Worm (Caenorhabditis elegans) whole organism, L1 larva: ENCODE measurements around the gene srh-299.

Experiments
- C04F5.9 ChIP-seq: sonication (generic microtip); optimal IDR thresholded peaks from 2 replicates; lab custom pipeline; 2016; ENCODE audit warnings: missing genetic modification characterization, missing compliant biosample characterization
- C16A3.4 ChIP-seq: fragments of 150-350 bp; optimal IDR thresholded peaks from 2 replicates; lab custom pipeline; 2014; ENCODE audit warnings: missing biosample characterization, missing genetic modification characterization
- C34B4.2 ChIP-seq: sonication (generic microtip); optimal IDR thresholded peaks from 2 replicates; lab custom pipeline; 2017; ENCODE audit warnings: mild to moderate bottlenecking, missing genetic modification characterization, missing compliant biosample characterization
- F16B12.6 ChIP-seq: fragments of 150-350 bp; optimal IDR thresholded peaks from 2 replicates; lab custom pipeline; 2014; ENCODE audit warnings: missing biosample characterization, missing genetic modification characterization
- Y116A8C.19 ChIP-seq: sonication (generic microtip); optimal IDR thresholded peaks from 2 replicates; lab custom pipeline; 2016; ENCODE audit warnings: missing compliant biosample characterization, missing genetic modification characterization, borderline replicate concordance
- aha-1 ChIP-seq: fragments of 150-350 bp; optimal IDR thresholded peaks from 2 replicates; lab custom pipeline; 2014; ENCODE audit warnings: missing biosample characterization, missing genetic modification characterization
- blmp-1 ChIP-seq: fragments of 150-350 bp; optimal IDR thresholded peaks from 2 replicates; lab custom pipeline; 2014; ENCODE audit warnings: missing biosample characterization, missing genetic modification characterization
- ceh-63 ChIP-seq: fragments of 200-800 bp; sonication (Bioruptor generic); optimal IDR thresholded peaks from 2 replicates; lab custom pipeline; 2018; ENCODE audit warnings: mild to moderate bottlenecking, missing genetic modification characterization, missing compliant biosample characterization
- ceh-8 ChIP-seq: fragments of 200-800 bp; sonication (Bioruptor generic); optimal IDR thresholded peaks from 2 replicates; lab custom pipeline; 2018; ENCODE audit warnings: mild to moderate bottlenecking, missing genetic modification characterization, moderate library complexity, missing compliant biosample characterization
- ceh-82 ChIP-seq, 3 experiments: fragments of 150-350 bp in 1 of 3; sonication (generic microtip) in 2 of 3; optimal IDR thresholded peaks; 2 replicates each; lab custom pipeline; 2014 to 2017; ENCODE audit warnings: missing biosample characterization in 3 of 3, missing genetic modification characterization in 3 of 3
- ces-1 ChIP-seq: fragments of 150-350 bp; optimal IDR thresholded peaks from 2 replicates; lab custom pipeline; 2014; ENCODE audit warnings: missing biosample characterization, missing genetic modification reagents, missing genetic modification characterization
- dpl-1 ChIP-seq, 3 experiments: fragments of 150-350 bp in 2 of 3; sonication (generic microtip) in 1 of 3; optimal IDR thresholded peaks; 2 replicates each; lab custom pipeline; 2014 to 2017; ENCODE audit warnings: missing biosample characterization in 3 of 3, missing genetic modification characterization in 3 of 3, missing genetic modification reagents in 3 of 3
- egl-13 ChIP-seq: sonication (generic microtip); optimal IDR thresholded peaks from 2 replicates; lab custom pipeline; 2016; ENCODE audit warnings: missing genotype, missing genetic modification reagents, missing genetic modification characterization, missing compliant biosample characterization
- elt-2 ChIP-seq: sonication (generic microtip); optimal IDR thresholded peaks from 2 replicates; lab custom pipeline; 2016; ENCODE audit warnings: missing genetic modification characterization, mild to moderate bottlenecking, inconsistent platforms, missing compliant biosample characterization, missing genetic modification reagents
- fkh-10 ChIP-seq: sonication (generic microtip); optimal IDR thresholded peaks from 2 replicates; lab custom pipeline; 2017; ENCODE audit warnings: missing biosample characterization, missing genetic modification reagents, missing genetic modification characterization
- fkh-4 ChIP-seq: sonication (generic microtip); optimal IDR thresholded peaks from 2 replicates; lab custom pipeline; 2016; ENCODE audit warnings: missing compliant biosample characterization, missing genetic modification characterization, borderline replicate concordance
- grh-1 ChIP-seq: fragments of 200-800 bp; sonication (Bioruptor generic); IDR thresholded peaks from 2 replicates; pipeline ENCODE4 v1.3.6; 2022; ENCODE audit warnings: missing genetic modification reagents, missing genetic modification characterization, missing compliant biosample characterization
- hpl-2 ChIP-seq: fragments of 150-350 bp; optimal IDR thresholded peaks from 2 replicates; lab custom pipeline; 2014; ENCODE audit warnings: missing biosample characterization, missing genetic modification reagents, missing genetic modification characterization
- irx-1 ChIP-seq: sonication (generic microtip); optimal IDR thresholded peaks from 2 replicates; lab custom pipeline; 2016; ENCODE audit warnings: missing genetic modification characterization, missing compliant biosample characterization
- isw-1 ChIP-seq: fragments of 200-800 bp; sonication (Bioruptor generic); IDR thresholded peaks from 2 replicates; pipeline ENCODE4 v1.3.6; 2022; ENCODE audit warnings: missing genetic modification characterization, missing compliant biosample characterization
- jun-1 ChIP-seq: fragments of 150-350 bp; optimal IDR thresholded peaks from 2 replicates; lab custom pipeline; 2014; ENCODE audit warnings: missing biosample characterization, missing genetic modification reagents, missing genetic modification characterization
- lin-13 ChIP-seq: fragments of 150-350 bp; optimal IDR thresholded peaks from 2 replicates; lab custom pipeline; 2014; ENCODE audit warnings: missing biosample characterization, missing genetic modification reagents, missing genetic modification characterization
- lin-14 ChIP-seq: fragments of 200-800 bp; sonication (Bioruptor generic); optimal IDR thresholded peaks from 2 replicates; lab custom pipeline; 2018; ENCODE audit warnings: mild to moderate bottlenecking, missing genetic modification characterization, moderate library complexity, missing compliant biosample characterization
- lin-39 ChIP-seq: fragments of 150-350 bp; optimal IDR thresholded peaks from 2 replicates; lab custom pipeline; 2014; ENCODE audit warnings: missing biosample characterization, missing genetic modification reagents, missing genetic modification characterization
- lir-3 ChIP-seq: sonication (generic microtip); optimal IDR thresholded peaks from 2 replicates; lab custom pipeline; 2016; ENCODE audit warnings: mild to moderate bottlenecking, missing genetic modification characterization, moderate library complexity, missing compliant biosample characterization; ENCODE audit not compliant: poor library complexity
- mab-9 ChIP-seq: fragments of 200-800 bp; sonication (Bioruptor generic); IDR thresholded peaks from 2 replicates; pipeline ENCODE4 v1.3.6; 2022; ENCODE audit warnings: missing genetic modification reagents, missing genetic modification characterization, missing compliant biosample characterization
- mdl-1 ChIP-seq, 2 experiments: fragments of 150-350 bp; optimal IDR thresholded peaks; 2 replicates each; lab custom pipeline; 2014 to 2017; ENCODE audit warnings: missing biosample characterization in 2 of 2, missing genetic modification characterization in 2 of 2, inconsistent platforms in 1 of 2
- mep-1 ChIP-seq: fragments of 150-350 bp; optimal IDR thresholded peaks from 2 replicates; lab custom pipeline; 2014; ENCODE audit warnings: missing biosample characterization, missing genetic modification characterization
- nhr-20 ChIP-seq: sonication (generic microtip); optimal IDR thresholded peaks from 2 replicates; lab custom pipeline; 2016; ENCODE audit warnings: mild to moderate bottlenecking, missing genetic modification characterization, missing compliant biosample characterization
- nhr-47 ChIP-seq: sonication (generic microtip); optimal IDR thresholded peaks from 2 replicates; lab custom pipeline; 2016; ENCODE audit warnings: mild to moderate bottlenecking, missing genetic modification characterization, moderate library complexity, missing compliant biosample characterization
- nhr-71 ChIP-seq: sonication (generic microtip); optimal IDR thresholded peaks from 2 replicates; lab custom pipeline; 2016; ENCODE audit warnings: mild to moderate bottlenecking, missing genetic modification characterization, moderate library complexity, missing compliant biosample characterization
- nhr-76 ChIP-seq: sonication (generic microtip); optimal IDR thresholded peaks from 2 replicates; lab custom pipeline; 2017; ENCODE audit warnings: missing biosample characterization, missing genetic modification characterization
- nhr-90 ChIP-seq: sonication (generic microtip); optimal IDR thresholded peaks from 2 replicates; lab custom pipeline; 2016; ENCODE audit warnings: mild to moderate bottlenecking, missing genetic modification characterization, missing compliant biosample characterization; ENCODE audit not compliant: poor library complexity
- rnt-1 ChIP-seq: sonication (generic microtip); optimal IDR thresholded peaks from 2 replicates; lab custom pipeline; 2016; ENCODE audit warnings: mild to moderate bottlenecking, missing genetic modification characterization, moderate library complexity, missing compliant biosample characterization
- skn-1 ChIP-seq: fragments of 150-350 bp; optimal IDR thresholded peaks from 2 replicates; lab custom pipeline; 2014; ENCODE audit warnings: missing biosample characterization, missing genetic modification characterization
- snpc-4 ChIP-seq: fragments of 150-350 bp; optimal IDR thresholded peaks from 2 replicates; lab custom pipeline; 2014; ENCODE audit warnings: missing biosample characterization, missing genetic modification characterization
- snu-23 ChIP-seq: sonication (generic microtip); optimal IDR thresholded peaks from 2 replicates; lab custom pipeline; 2016; ENCODE audit warnings: missing genetic modification characterization, missing compliant biosample characterization
- sox-4 ChIP-seq: sonication (generic microtip); optimal IDR thresholded peaks from 2 replicates; lab custom pipeline; 2016; ENCODE audit warnings: missing genetic modification characterization, missing compliant biosample characterization
- swsn-7 ChIP-seq: sonication (generic microtip); optimal IDR thresholded peaks from 2 replicates; lab custom pipeline; 2016; ENCODE audit warnings: missing genetic modification characterization, missing compliant biosample characterization
- unc-30 ChIP-seq: sonication (generic microtip); optimal IDR thresholded peaks from 2 replicates; lab custom pipeline; 2017; ENCODE audit warnings: missing biosample characterization, missing genetic modification characterization
- unc-98 ChIP-seq: fragments of 200-800 bp; sonication (Bioruptor generic); IDR thresholded peaks from 2 replicates; pipeline ENCODE4 v1.3.6; 2022; ENCODE audit warnings: missing genetic modification characterization, missing compliant biosample characterization
- xbp-1 ChIP-seq: sonication (generic microtip); optimal IDR thresholded peaks from 2 replicates; lab custom pipeline; 2016; ENCODE audit warnings: missing genetic modification characterization, missing compliant biosample characterization
- ztf-11 ChIP-seq, 2 experiments: sonication (generic microtip); optimal IDR thresholded peaks; 2 replicates each; lab custom pipeline; 2016 to 2017; ENCODE audit warnings: missing genetic modification characterization in 2 of 2, missing biosample characterization in 1 of 2, missing compliant biosample characterization in 1 of 2

The srh-299 gene

ce11 chrV:15873762-15874161 is 10.6 kb downstream of the srh-299 start (continued):
- TF ChIP-seq snu-23 (GFP tag; lab: Kevin White, UChicago) = peak; percentile 81
- no peak for TF ChIP-seq C34B4.2 (tag; lab: Kevin White, UChicago)
- TF ChIP-seq xbp-1 (tag; lab: Kevin White, UChicago) = peak; percentile 64
- TF ChIP-seq lir-3 (tag; lab: Kevin White, UChicago) = peak; percentile 8
- peak; percentile 38 to 64 (median 51) for TF ChIP-seq dpl-1 (GFP tag; optimal IDR thresholded peaks at IDR 0.05; lab: Kevin White, UChicago)
- TF ChIP-seq nhr-20 (tag; lab: Kevin White, UChicago) = peak; percentile 75
- TF ChIP-seq irx-1 = peak; percentile 41
- peak; percentile 13 for TF ChIP-seq hpl-2
- peak; percentile 76 for TF ChIP-seq nhr-71 (tag; lab: Kevin White, UChicago)
- peak; percentile 78 for TF ChIP-seq C16A3.4
- TF ChIP-seq rnt-1 (tag; lab: Kevin White, UChicago) = peak; percentile 78
- no peak for TF ChIP-seq blmp-1 (tag; lab: Kevin White, UChicago)
- TF ChIP-seq grh-1 (GFP tag; lab: Robert Waterston, UW) = peak; percentile 25; the same call in 1 of the 2 replicates
- TF ChIP-seq fkh-4 (tag; lab: Kevin White, UChicago) = no peak
- TF ChIP-seq ceh-8 (GFP tag; lab: Kevin White, UChicago) = peak; percentile 57
- TF ChIP-seq Y116A8C.19 = no peak
- peak; percentile 34 for TF ChIP-seq fkh-10 (GFP tag; lab: Kevin White, UChicago)
- TF ChIP-seq lin-39 (tag; lab: Kevin White, UChicago) = no peak
- peak; percentile 24 for TF ChIP-seq sox-4 (tag; lab: Kevin White, UChicago)
- peak; percentile 38 for TF ChIP-seq isw-1
- TF ChIP-seq egl-13 (tag; lab: Kevin White, UChicago) = peak; percentile 52
- TF ChIP-seq nhr-90 (tag; lab: Kevin White, UChicago) = peak; percentile 76
- peak; percentile 81 for TF ChIP-seq nhr-47 (tag; lab: Kevin White, UChicago)
- no peak for TF ChIP-seq unc-30 (tag; lab: Kevin White, UChicago)
- no peak for TF ChIP-seq C04F5.9 (tag; lab: Kevin White, UChicago)
- peak; percentile 84 for TF ChIP-seq skn-1 (tag; lab: Kevin White, UChicago)
- no peak for TF ChIP-seq jun-1 (tag; lab: Kevin White, UChicago)
- no peak for TF ChIP-seq lin-13 (GFP tag; lab: Kevin White, UChicago)
- peak; percentile 59 for TF ChIP-seq elt-2 (tag; lab: Kevin White, UChicago)
- TF ChIP-seq F16B12.6 = no peak
- peak in 1 of 2 experiments; percentile 76 for TF ChIP-seq mdl-1 (tag; optimal IDR thresholded peaks at IDR 0.05; lab: Kevin White, UChicago)

ce11 chrV:15876308-15876707 is 13.2 kb downstream of the srh-299 start, which contains the start of gene nhr-102:
Gene nhr-102, minus strand, starts transcription at chrV:15876408.
- TF ChIP-seq nhr-90 (tag; lab: Kevin White, UChicago) = no peak
- no peak for TF ChIP-seq aha-1
- TF ChIP-seq irx-1 = no peak
- no peak for TF ChIP-seq lin-14 (GFP tag; lab: Kevin White, UChicago)
- no peak for TF ChIP-seq snpc-4 (tag; lab: Kevin White, UChicago)
- TF ChIP-seq ceh-63 = no peak
- no peak for TF ChIP-seq grh-1 (GFP tag; lab: Robert Waterston, UW)
- no peak for TF ChIP-seq ztf-11 (tag; optimal IDR thresholded peaks at IDR 0.05; lab: Kevin White, UChicago)
- no peak for TF ChIP-seq skn-1 (tag; lab: Kevin White, UChicago)
- TF ChIP-seq ces-1 (GFP tag; lab: Kevin White, UChicago) = no peak
- TF ChIP-seq nhr-76 (tag; lab: Kevin White, UChicago) = no peak
- no peak for TF ChIP-seq swsn-7 (tag; lab: Kevin White, UChicago)
- TF ChIP-seq ceh-82 (tag; optimal IDR thresholded peaks at IDR 0.05; lab: Kevin White, UChicago) = no peak
- no peak for TF ChIP-seq mep-1 (tag; lab: Kevin White, UChicago)
- no peak for TF ChIP-seq mab-9
- no peak for TF ChIP-seq unc-98 (GFP tag; lab: Robert Waterston, UW)
- TF ChIP-seq fkh-4 (tag; lab: Kevin White, UChicago) = no peak
